Worm (Caenorhabditis elegans) whole organism, mixed stage, embryonic: ENCODE data around the gene F17C11.12.

Experiments
- M03D4.4 ChIP-seq: sonication (generic microtip); optimal IDR thresholded peaks from 2 replicates; lab custom pipeline; 2017; ENCODE audit warnings: mild to moderate bottlenecking, missing genetic modification characterization, missing compliant biosample characterization
- bed-3 ChIP-seq: fragments of 200-800 bp; sonication (Bioruptor generic); optimal IDR thresholded peaks from 3 replicates; lab custom pipeline; 2018; ENCODE audit warnings: mild to moderate bottlenecking, missing genetic modification characterization, moderate library complexity, missing compliant biosample characterization
- blmp-1 ChIP-seq: fragments of 150-350 bp; optimal IDR thresholded peaks from 2 replicates; lab custom pipeline; 2014; ENCODE audit warnings: missing biosample characterization, missing genetic modification characterization
- ceh-39 ChIP-seq: fragments of 150-350 bp; optimal IDR thresholded peaks from 2 replicates; lab custom pipeline; 2014; ENCODE audit warnings: missing biosample characterization, missing genetic modification characterization
- ceh-43 ChIP-seq: fragments of 200-800 bp; sonication (Bioruptor generic); optimal IDR thresholded peaks from 2 replicates; lab custom pipeline; 2018; ENCODE audit warnings: mild to moderate bottlenecking, missing genetic modification characterization, moderate library complexity, missing compliant biosample characterization
- ceh-83 ChIP-seq: fragments of 200-800 bp; sonication (Bioruptor generic); optimal IDR thresholded peaks from 2 replicates; lab custom pipeline; 2018; ENCODE audit warnings: mild to moderate bottlenecking, missing genetic modification characterization, missing compliant biosample characterization
- ces-1 ChIP-seq: fragments of 150-350 bp; optimal IDR thresholded peaks from 2 replicates; lab custom pipeline; 2014; ENCODE audit warnings: missing biosample characterization, missing genetic modification reagents, missing genetic modification characterization
- cnd-1 ChIP-seq: fragments of 200-800 bp; sonication (Bioruptor generic); optimal IDR thresholded peaks from 2 replicates; lab custom pipeline; 2018; ENCODE audit warnings: mild to moderate bottlenecking, missing genetic modification characterization, missing compliant biosample characterization
- drap-1 ChIP-seq: fragments of 200-800 bp; sonication (Bioruptor generic); optimal IDR thresholded peaks from 3 replicates; lab custom pipeline; 2018; ENCODE audit warnings: mild to moderate bottlenecking, missing genetic modification characterization, missing compliant biosample characterization
- elt-3 ChIP-seq: fragments of 150-350 bp; optimal IDR thresholded peaks from 2 replicates; lab custom pipeline; 2014; ENCODE audit warnings: missing biosample characterization, missing genetic modification characterization
- flh-1 ChIP-seq: fragments of 200-800 bp; sonication (Bioruptor generic); optimal IDR thresholded peaks from 2 replicates; lab custom pipeline; 2018; ENCODE audit warnings: mild to moderate bottlenecking, missing genetic modification characterization, moderate library complexity, missing compliant biosample characterization
- ham-2 ChIP-seq: fragments of 200-800 bp; sonication (Bioruptor generic); optimal IDR thresholded peaks from 2 replicates; lab custom pipeline; 2018; ENCODE audit warnings: mild to moderate bottlenecking, missing genetic modification characterization, missing compliant biosample characterization
- hlh-1 ChIP-seq: fragments of 150-350 bp; optimal IDR thresholded peaks from 2 replicates; lab custom pipeline; 2014; ENCODE audit warnings: missing biosample characterization, missing genetic modification reagents, missing genetic modification characterization
- lin-13 ChIP-seq: fragments of 150-350 bp; optimal IDR thresholded peaks from 2 replicates; lab custom pipeline; 2014; ENCODE audit warnings: missing biosample characterization, missing genetic modification characterization
- lin-32 ChIP-seq: fragments of 200-800 bp; sonication (Bioruptor generic); optimal IDR thresholded peaks from 2 replicates; lab custom pipeline; 2018; ENCODE audit warnings: mild to moderate bottlenecking, missing genetic modification characterization, missing compliant biosample characterization
- mab-5 ChIP-seq: fragments of 150-350 bp; optimal IDR thresholded peaks from 2 replicates; lab custom pipeline; 2014; ENCODE audit warnings: missing biosample characterization, missing genetic modification characterization
- mep-1 ChIP-seq: fragments of 150-350 bp; optimal IDR thresholded peaks from 2 replicates; lab custom pipeline; 2017; ENCODE audit warnings: missing biosample characterization, missing genetic modification reagents, missing genetic modification characterization, inconsistent platforms
- mls-2 ChIP-seq: sonication (generic microtip); optimal IDR thresholded peaks from 2 replicates; lab custom pipeline; 2016; ENCODE audit warnings: mild to moderate bottlenecking, missing genetic modification characterization, moderate library complexity, missing compliant biosample characterization
- nhr-12 ChIP-seq: fragments of 150-350 bp; optimal IDR thresholded peaks from 2 replicates; lab custom pipeline; 2014; ENCODE audit warnings: missing biosample characterization, missing genetic modification characterization
- nhr-2 ChIP-seq: fragments of 150-350 bp; optimal IDR thresholded peaks from 2 replicates; lab custom pipeline; 2014; ENCODE audit warnings: missing biosample characterization, missing genetic modification characterization
- nhr-237 ChIP-seq: fragments of 150-350 bp; optimal IDR thresholded peaks from 2 replicates; lab custom pipeline; 2014; ENCODE audit warnings: missing biosample characterization, missing genetic modification characterization
- nhr-28 ChIP-seq: fragments of 150-350 bp; optimal IDR thresholded peaks from 2 replicates; lab custom pipeline; 2014; ENCODE audit warnings: missing biosample characterization, missing genetic modification characterization
- nhr-76 ChIP-seq: sonication (generic microtip); optimal IDR thresholded peaks from 2 replicates; lab custom pipeline; 2017; ENCODE audit warnings: missing biosample characterization, missing genetic modification characterization
- pha-4 ChIP-seq: fragments of 150-350 bp; optimal IDR thresholded peaks from 2 replicates; lab custom pipeline; 2018; ENCODE audit warnings: missing biosample characterization, missing genetic modification reagents, missing genetic modification characterization
- sem-2 ChIP-seq: fragments of 200-800 bp; sonication (Bioruptor generic); optimal IDR thresholded peaks from 2 replicates; lab custom pipeline; 2018; ENCODE audit warnings: mild to moderate bottlenecking, missing genetic modification characterization, missing compliant biosample characterization
- snpc-4 ChIP-seq: fragments of 150-350 bp; optimal IDR thresholded peaks from 2 replicates; lab custom pipeline; 2014; ENCODE audit warnings: missing biosample characterization, missing genetic modification characterization
- sptf-1 ChIP-seq: sonication (generic microtip); optimal IDR thresholded peaks from 2 replicates; lab custom pipeline; 2017; ENCODE audit warnings: mild to moderate bottlenecking, missing genetic modification characterization, moderate library complexity, missing compliant biosample characterization
- tbx-8 ChIP-seq: fragments of 200-800 bp; sonication (Bioruptor generic); optimal IDR thresholded peaks from 2 replicates; lab custom pipeline; 2018; ENCODE audit warnings: mild to moderate bottlenecking, missing genetic modification characterization, moderate library complexity, missing compliant biosample characterization
- unc-120 ChIP-seq: sonication (generic microtip); optimal IDR thresholded peaks from 2 replicates; lab custom pipeline; 2017; ENCODE audit warnings: missing genetic modification characterization, missing compliant biosample characterization; ENCODE audit not compliant: poor library complexity, severe bottlenecking
- unc-39 ChIP-seq: fragments of 150-350 bp; optimal IDR thresholded peaks from 2 replicates; lab custom pipeline; 2014; ENCODE audit warnings: missing biosample characterization, missing genetic modification characterization
- unc-62 ChIP-seq: fragments of 150-350 bp; optimal IDR thresholded peaks from 2 replicates; lab custom pipeline; 2014; ENCODE audit warnings: missing biosample characterization, missing genetic modification reagents, missing genetic modification characterization
- zip-8 ChIP-seq: fragments of 150-350 bp; optimal IDR thresholded peaks from 2 replicates; lab custom pipeline; 2014; ENCODE audit warnings: missing biosample characterization, missing genetic modification characterization
- ztf-11 ChIP-seq: fragments of 150-350 bp; optimal IDR thresholded peaks from 2 replicates; lab custom pipeline; 2014; ENCODE audit warnings: missing biosample characterization, missing genetic modification characterization

F17C11.12 gene

DNA sequence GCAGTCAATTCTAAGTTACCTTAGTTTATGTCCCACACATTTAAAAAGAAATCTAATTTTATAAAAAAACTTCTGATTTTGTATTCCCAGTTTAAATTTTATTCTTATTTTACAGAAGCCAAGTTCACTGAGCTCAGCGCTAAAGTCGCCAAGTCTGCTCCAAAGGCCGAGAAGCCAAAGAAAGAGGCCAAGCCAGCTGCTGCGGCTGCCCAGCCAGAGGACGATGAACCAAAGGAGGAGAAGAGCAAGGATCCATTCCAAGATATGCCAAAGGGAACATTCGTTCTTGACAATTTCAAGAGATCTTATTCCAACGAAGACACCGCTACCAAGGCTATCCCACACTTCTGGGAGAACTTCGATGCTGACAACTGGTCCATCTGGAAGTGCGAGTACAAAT, 30.2 kb upstream of the F17C11.12 start:
- TF ChIP-seq cnd-1 (tag; lab: Kevin White, UChicago), result no peak
- TF ChIP-seq M03D4.4 (tag; lab: Kevin White, UChicago), result no peak
- TF ChIP-seq tbx-8 (GFP tag; lab: Kevin White, UChicago), result no peak
- TF ChIP-seq sptf-1 (tag; lab: Kevin White, UChicago), result no peak
- TF ChIP-seq unc-120, result no peak
- no peak for TF ChIP-seq sem-2
- no peak for TF ChIP-seq ham-2 (GFP tag; lab: Kevin White, UChicago)
- TF ChIP-seq bed-3 (GFP tag; lab: Kevin White, UChicago), result no peak
- no peak for TF ChIP-seq drap-1 (GFP tag; lab: Kevin White, UChicago)
- TF ChIP-seq blmp-1 (tag; lab: Kevin White, UChicago), result no peak
- TF ChIP-seq nhr-12 (tag; lab: Kevin White, UChicago), result no peak
- TF ChIP-seq pha-4 (tag; lab: Kevin White, UChicago), result no peak
- no peak for TF ChIP-seq lin-32
- TF ChIP-seq zip-8, result no peak
- TF ChIP-seq ces-1 (GFP tag; lab: Kevin White, UChicago), result no peak
- TF ChIP-seq nhr-2 (tag; lab: Kevin White, UChicago), result no peak
- TF ChIP-seq nhr-237, result no peak

DNA sequence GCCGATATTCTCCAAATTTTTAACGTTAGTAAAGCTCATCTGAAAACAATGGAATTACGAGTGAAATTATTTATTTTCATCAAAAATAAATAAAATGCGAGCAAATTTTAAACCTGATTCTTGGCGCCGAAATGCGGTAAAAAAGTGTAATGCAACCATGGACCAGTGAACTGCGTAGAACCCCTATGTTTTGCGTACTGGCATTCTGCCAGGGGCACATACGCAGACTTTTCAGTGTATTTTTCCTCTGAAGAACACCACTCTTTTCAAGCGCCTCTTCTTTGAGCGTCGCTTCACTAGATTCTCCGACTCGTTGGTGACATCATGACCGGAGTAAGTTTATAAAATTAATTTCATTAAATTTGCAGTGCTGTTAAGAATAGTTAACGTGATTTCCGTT, 28.8 kb upstream of the F17C11.12 start, which contains the start of the genes ctf-4 and eef-1G:
TSS of gene ctf-4 (minus strand) at position 39 of the 400 bp plus-strand sequence.
TSS of gene eef-1G (plus strand) at position 219 of the 400 bp plus-strand sequence.
- TF ChIP-seq ceh-83 (no peak), lin-13 (tag; lab: Kevin White, UChicago) (peak; percentile 96), hlh-1 (tag; lab: Kevin White, UChicago) (peak; percentile 81), elt-3 (tag; lab: Kevin White, UChicago) (peak; percentile 62), M03D4.4 (tag; lab: Kevin White, UChicago) (peak; percentile 53), unc-120 (peak; percentile 23), pha-4 (tag; lab: Kevin White, UChicago) (peak; percentile 97), nhr-237 (peak; percentile 94), ham-2 (GFP tag; lab: Kevin White, UChicago) (peak; percentile 20), nhr-28 (tag; lab: Kevin White, UChicago) (no peak), drap-1 (GFP tag; lab: Kevin White, UChicago) (peak; percentile 39), cnd-1 (tag; lab: Kevin White, UChicago) (peak; percentile 47), mep-1 (tag; lab: Kevin White, UChicago) (peak; percentile 98), nhr-76 (no peak)

DNA sequence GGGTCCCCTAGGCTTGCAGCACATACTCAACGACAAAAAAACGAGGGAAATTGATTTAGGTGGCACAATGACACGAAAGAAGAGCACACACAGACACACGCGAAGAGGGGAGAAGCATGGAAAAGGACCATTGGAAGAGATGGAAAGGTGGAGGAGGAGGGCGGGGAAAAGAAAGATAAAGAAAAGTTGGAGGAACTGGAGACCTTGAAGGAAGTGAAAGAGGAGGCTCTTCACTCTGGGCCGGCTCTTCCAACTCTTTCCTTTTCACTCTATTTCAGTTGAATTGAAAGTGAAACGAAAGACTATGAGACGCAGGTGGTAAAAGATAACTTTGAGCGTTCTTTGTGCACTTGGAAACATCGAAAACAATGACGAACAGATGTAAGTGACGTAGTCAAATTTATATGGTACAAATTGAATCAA, 24.7 kb upstream of the F17C11.12 start:
- TF ChIP-seq M03D4.4 (tag; lab: Kevin White, UChicago) (no peak), lin-32 (no peak), bed-3 (GFP tag; lab: Kevin White, UChicago) (no peak), drap-1 (GFP tag; lab: Kevin White, UChicago) (peak; percentile 43), elt-3 (tag; lab: Kevin White, UChicago) (no peak), ces-1 (GFP tag; lab: Kevin White, UChicago) (peak; percentile 80), lin-13 (tag; lab: Kevin White, UChicago) (no peak), nhr-237 (no peak), hlh-1 (tag; lab: Kevin White, UChicago) (no peak), ceh-39 (tag; lab: Kevin White, UChicago) (no peak), sptf-1 (tag; lab: Kevin White, UChicago) (peak; percentile 26), ceh-43 (no peak), blmp-1 (tag; lab: Kevin White, UChicago) (no peak), zip-8 (no peak), cnd-1 (tag; lab: Kevin White, UChicago) (no peak), mep-1 (tag; lab: Kevin White, UChicago) (no peak), tbx-8 (GFP tag; lab: Kevin White, UChicago) (no peak), sem-2 (no peak), unc-62 (GFP tag; lab: Kevin White, UChicago) (no peak), snpc-4 (tag; lab: Kevin White, UChicago) (no peak), pha-4 (tag; lab: Kevin White, UChicago) (no peak), unc-120 (peak; percentile 88), nhr-76 (no peak), ham-2 (GFP tag; lab: Kevin White, UChicago) (no peak), ceh-83 (no peak), nhr-2 (tag; lab: Kevin White, UChicago) (no peak), flh-1 (GFP tag; lab: Kevin White, UChicago) (no peak), unc-39 (tag; lab: Kevin White, UChicago) (no peak), mab-5 (tag; lab: Kevin White, UChicago) (no peak), ztf-11 (tag; lab: Kevin White, UChicago) (no peak), mls-2 (tag; lab: Kevin White, UChicago) (peak; percentile 24)
